Fruit fly (Drosophila melanogaster): ENCODE results near the gene CG34287.

CG34287 gene

dm6 chr3R:5853032-5853431, at the start of gene CG34287:
TSS of gene CG34287 (plus strand) at chr3R:5853332.
- TF ChIP-seq CG15710 (tag; optimal IDR thresholded peaks at IDR 0.05) (no peak), CG8159 (tag; optimal IDR thresholded peaks at IDR 0.05) (no peak), gl (tag; optimal IDR thresholded peaks at IDR 0.05) (no peak), CG34367 (tag; optimal IDR thresholded peaks at IDR 0.05) (no peak)

DNA sequence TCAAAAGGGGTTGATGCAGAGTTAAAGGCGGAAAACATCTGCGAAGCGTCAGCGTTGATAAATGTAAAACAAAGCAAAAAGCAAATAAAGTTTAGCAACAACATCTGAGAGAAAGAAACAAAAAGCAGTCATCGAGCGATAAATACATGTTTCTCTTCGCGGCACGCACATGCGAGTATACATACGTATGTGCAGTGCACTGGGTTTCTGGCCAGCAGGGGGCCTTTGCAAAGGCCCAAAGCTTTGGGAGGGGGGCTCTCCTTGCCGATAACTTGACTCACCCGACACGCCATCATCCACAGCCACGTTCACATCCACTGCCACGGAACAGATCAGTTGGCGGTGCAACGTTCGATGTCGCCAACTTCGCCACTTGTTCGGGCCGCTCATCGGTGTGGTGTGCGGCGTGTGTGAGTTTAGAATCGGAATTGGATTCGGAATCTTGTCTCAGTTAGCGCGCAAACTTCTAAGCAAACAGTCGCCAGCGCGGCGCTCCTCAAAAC, 39.9 kb upstream of the CG34287 start, which contains the start of gene CG42675:
TSS of gene CG42675 (plus strand) at position 453 of the 503 bp plus-strand sequence.
- TF ChIP-seq EcR (GFP tag; optimal IDR thresholded peaks at IDR 0.05) (no peak), CG34367 (tag; optimal IDR thresholded peaks at IDR 0.05) (no peak), Ets98B (GFP tag; IDR thresholded peaks at IDR 0.05) (peak; percentile 37; the same call in 1 of the 2 replicates), CG9948 (tag; optimal IDR thresholded peaks at IDR 0.05) (no peak), rn (GFP tag; IDR thresholded peaks at IDR 0.05) (no peak), CG4496 (GFP tag; IDR thresholded peaks at IDR 0.05) (peak; percentile 63; the same call in 2 of the 3 replicates), CG32121 (GFP tag; IDR thresholded peaks at IDR 0.05) (peak; percentile 14; the same call in 1 of the 2 replicates), CG17806 (tag; optimal IDR thresholded peaks at IDR 0.05) (no peak), Snoo (tag; optimal IDR thresholded peaks at IDR 0.05) (no peak), CG13204 (GFP tag; optimal IDR thresholded peaks at IDR 0.05) (no peak)

- TF ChIP-seq Ets98B (GFP tag; IDR thresholded peaks at IDR 0.05): no peak
- no peak for TF ChIP-seq Snoo (tag; optimal IDR thresholded peaks at IDR 0.05)
- TF ChIP-seq CG34367 (tag; optimal IDR thresholded peaks at IDR 0.05): no peak
- no peak for TF ChIP-seq D1 (tag; optimal IDR thresholded peaks at IDR 0.05)
Observed at dm6 chr3R:5821243-5821642, 31.9 kb upstream of the CG34287 start, which contains the start of gene Hpr1. TSS of gene Hpr1 (minus strand) at chr3R:5821440.

dm6 chr3R:5821750-5822149, 31.4 kb upstream of the CG34287 start, which contains the start of gene CG46303:
TSS of gene CG46303 (plus strand) at chr3R:5821972.
- TF ChIP-seq rn (GFP tag; IDR thresholded peaks at IDR 0.05) (no peak), CG8301 (tag; optimal IDR thresholded peaks at IDR 0.05) (no peak), CG13204 (GFP tag; optimal IDR thresholded peaks at IDR 0.05) (no peak), EcR (GFP tag; optimal IDR thresholded peaks at IDR 0.05) (no peak), CG32121 (GFP tag; IDR thresholded peaks at IDR 0.05) (no peak), Ets98B (GFP tag; IDR thresholded peaks at IDR 0.05) (no peak)

DNA sequence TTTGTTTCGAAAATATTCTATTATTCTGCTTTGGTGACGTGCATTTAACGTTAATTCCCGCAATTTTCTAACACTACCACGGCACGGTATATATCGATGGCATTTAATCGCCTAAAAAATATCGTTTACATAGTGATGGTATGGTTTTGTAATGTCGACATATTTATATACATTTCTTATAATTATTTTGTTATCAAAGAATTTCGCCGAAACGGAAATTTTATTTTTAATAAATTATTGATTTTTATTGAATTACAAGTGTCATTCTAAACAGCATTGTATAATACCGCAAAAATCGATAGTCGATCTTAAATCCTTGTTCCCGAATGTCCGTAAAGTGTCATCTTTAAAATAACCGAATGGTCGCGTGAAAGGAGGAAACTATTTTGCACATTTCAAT, 28.7 kb upstream of the CG34287 start, which contains the start of the genes Sec20 and dgrn:
TSS of gene Sec20 (minus strand) at position 77 of the 400 bp plus-strand sequence.
TSS of gene dgrn (plus strand) at position 160 of the 400 bp plus-strand sequence.
- TF ChIP-seq CG10348 (GFP tag; IDR thresholded peaks at IDR 0.05) (no peak), CG17806 (tag; optimal IDR thresholded peaks at IDR 0.05) (peak; percentile 55), Pif1A (GFP tag; optimal IDR thresholded peaks at IDR 0.05) (no peak), CG8159 (tag; optimal IDR thresholded peaks at IDR 0.05) (peak; percentile 66), CG9948 (tag; optimal IDR thresholded peaks at IDR 0.05) (peak; percentile 43), CG34367 (tag; optimal IDR thresholded peaks at IDR 0.05) (peak; percentile 25), D1 (tag; optimal IDR thresholded peaks at IDR 0.05) (no peak), CG8301 (tag; optimal IDR thresholded peaks at IDR 0.05) (no peak), EcR (GFP tag; optimal IDR thresholded peaks at IDR 0.05) (no peak), rn (GFP tag; IDR thresholded peaks at IDR 0.05) (no peak), Snoo (tag; optimal IDR thresholded peaks at IDR 0.05) (peak; percentile 48), fd96Ca (GFP tag; IDR thresholded peaks at IDR 0.05) (no peak), Ets98B (GFP tag; IDR thresholded peaks at IDR 0.05) (peak; percentile 22; the same call in 1 of the 2 replicates), CG4496 (GFP tag; IDR thresholded peaks at IDR 0.05) (no peak), CG13204 (GFP tag; optimal IDR thresholded peaks at IDR 0.05) (no peak), gl (tag; optimal IDR thresholded peaks at IDR 0.05) (no peak), CG32121 (GFP tag; IDR thresholded peaks at IDR 0.05) (no peak; the same call in 1 of the 2 replicates), CG12605 (GFP tag; IDR thresholded peaks at IDR 0.05) (no peak), CG14655 (GFP tag; optimal IDR thresholded peaks at IDR 0.05) (no peak), CG15710 (tag; optimal IDR thresholded peaks at IDR 0.05) (peak; percentile 60), Pif1B (GFP tag; optimal IDR thresholded peaks at IDR 0.05) (peak; percentile 55)

- TF ChIP-seq CG13204 (GFP tag; optimal IDR thresholded peaks at IDR 0.05) (no peak), CG17806 (tag; optimal IDR thresholded peaks at IDR 0.05) (no peak), Snoo (tag; optimal IDR thresholded peaks at IDR 0.05) (no peak)
Observed at dm6 chr3R:5829762-5830161, 23.4 kb upstream of the CG34287 start, which contains the start of gene glob3. TSS of gene glob3 (plus strand) at chr3R:5830062.

DNA sequence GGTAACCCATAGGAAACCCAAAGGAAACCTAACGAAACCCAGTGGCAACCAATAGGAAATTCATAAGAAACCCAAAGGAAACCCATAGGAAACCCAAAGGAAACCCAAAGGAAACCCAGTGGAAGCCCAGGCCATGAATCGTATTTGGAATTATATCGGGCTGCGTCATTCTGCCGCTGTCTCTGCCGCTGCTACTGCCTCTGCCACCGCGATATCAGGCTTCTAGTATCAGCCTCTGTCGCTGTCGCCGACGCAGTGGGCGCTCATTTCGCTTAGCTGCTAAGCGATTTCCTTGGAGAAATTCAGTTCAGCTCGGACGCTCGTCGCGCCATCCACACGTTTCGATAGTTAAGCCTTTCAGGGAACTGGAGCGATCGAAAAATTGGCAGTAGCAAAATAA, 21.8 kb upstream of the CG34287 start, which contains the start of gene CG1208:
TSS of gene CG1208 (plus strand) at position 301 of the 400 bp plus-strand sequence.
- no peak for TF ChIP-seq CG8301 (tag; optimal IDR thresholded peaks at IDR 0.05)
- no peak for TF ChIP-seq Ets98B (GFP tag; IDR thresholded peaks at IDR 0.05)
- TF ChIP-seq fd96Ca (GFP tag; IDR thresholded peaks at IDR 0.05): no peak
- TF ChIP-seq EcR (GFP tag; optimal IDR thresholded peaks at IDR 0.05): no peak
- no peak for TF ChIP-seq CG17806 (tag; optimal IDR thresholded peaks at IDR 0.05)
- no peak for TF ChIP-seq CG32121 (GFP tag; IDR thresholded peaks at IDR 0.05)
- no peak for TF ChIP-seq CG14655 (GFP tag; optimal IDR thresholded peaks at IDR 0.05)

Data from whole organism, pupa.